Fruit fly (Drosophila melanogaster) Kc167 (cell line): ENCODE results near the gene c12.2.

Source experiments
- Myc ChIP-seq: fragments of >200 bp; optimal IDR thresholded peaks from 2 replicates; lab custom pipeline; 2017; ENCODE audit warnings: missing external identifiers
- Sin3A ChIP-seq: fragments of >200 bp; optimal IDR thresholded peaks from 2 replicates; lab custom pipeline; 2018; ENCODE audit warnings: missing external identifiers
- h ChIP-seq: fragments of >200 bp; optimal IDR thresholded peaks from 3 replicates; lab custom pipeline; 2018; ENCODE audit warnings: missing external identifiers
- insv ChIP-seq: fragments of >200 bp; optimal IDR thresholded peaks from 3 replicates; lab custom pipeline; 2018; ENCODE audit warnings: missing external identifiers
- psq ChIP-seq: fragments of >200 bp; optimal IDR thresholded peaks from 2 replicates; lab custom pipeline; 2017; ENCODE audit warnings: missing external identifiers
- ttk ChIP-seq: sonication (Bioruptor generic); optimal IDR thresholded peaks from 2 replicates; lab custom pipeline; 2017; ENCODE audit warnings: missing external identifiers

DNA sequence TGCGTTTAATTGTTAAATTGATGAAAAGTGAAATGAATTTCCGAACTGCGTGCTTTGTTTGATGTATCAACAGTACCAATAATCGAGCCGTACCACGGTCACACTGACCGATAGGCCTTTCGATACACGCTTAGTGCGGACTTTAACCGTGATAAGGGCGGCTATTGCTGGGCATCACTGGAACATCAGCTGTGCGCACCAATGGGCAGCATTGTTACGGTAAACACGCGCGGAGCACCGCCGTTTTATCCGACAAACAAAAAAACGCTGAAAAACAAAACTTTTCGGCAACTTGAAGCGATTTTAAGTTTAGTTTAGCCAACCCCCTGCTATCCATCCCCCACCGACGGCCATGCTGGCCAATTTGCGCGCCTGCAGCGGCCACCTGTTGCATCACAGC is at the start of gene c12.2, which contains the start of gene c12.1:
- TF ChIP-seq Sin3A (lab: Kevin White, UChicago) (no peak), insv (lab: Kevin White, UChicago) (no peak), Myc (lab: Kevin White, UChicago) (no peak), ttk (no peak), psq (lab: Kevin White, UChicago) (no peak), h (lab: Kevin White, UChicago) (no peak)
